Fruit fly (Drosophila melanogaster) whole organism, embryonic: ENCODE results near the gene snk.

Experiments used
- ATbp ChIP-seq: fragments of 200-800 bp; sonication (Bioruptor generic); optimal IDR thresholded peaks from 2 replicates; lab custom pipeline; 2017; ENCODE audit warnings: missing biosample characterization, mild to moderate bottlenecking, missing genetic modification characterization, missing genetic modification reagents
- B-H2 ChIP-seq: fragments of 200-800 bp; sonication (Bioruptor generic); optimal IDR thresholded peaks from 2 replicates; lab custom pipeline; 2018; ENCODE audit warnings: missing biosample characterization, mild to moderate bottlenecking, missing genetic modification characterization
- CG10979 ChIP-seq: fragments of 200-800 bp; sonication (Bioruptor generic); optimal IDR thresholded peaks from 2 replicates; lab custom pipeline; 2018; ENCODE audit warnings: missing biosample characterization, mild to moderate bottlenecking, missing genetic modification characterization, moderate library complexity
- CG12391 ChIP-seq: fragments of 200-800 bp; sonication (Bioruptor generic); optimal IDR thresholded peaks from 3 replicates; lab custom pipeline; 2018; ENCODE audit warnings: missing biosample characterization, mild to moderate bottlenecking, missing genetic modification characterization, moderate library complexity
- CG13424 ChIP-seq: fragments of 200-800 bp; sonication (Bioruptor generic); optimal IDR thresholded peaks from 2 replicates; lab custom pipeline; 2019; ENCODE audit warnings: missing biosample characterization, mild to moderate bottlenecking, missing genetic modification characterization, moderate library complexity
- CG14965 ChIP-seq: fragments of 200-800 bp; sonication (Bioruptor generic); optimal IDR thresholded peaks from 2 replicates; lab custom pipeline; 2016; ENCODE audit warnings: missing biosample characterization, missing genetic modification characterization, borderline replicate concordance
- CG15514 ChIP-seq: fragments of 200-800 bp; sonication (Bioruptor generic); optimal IDR thresholded peaks from 3 replicates; lab custom pipeline; 2017; ENCODE audit warnings: missing biosample characterization, missing genetic modification characterization, mild to moderate bottlenecking, moderate library complexity, missing genetic modification reagents
- CG15696 ChIP-seq: fragments of 200-800 bp; sonication (Bioruptor generic); optimal IDR thresholded peaks from 2 replicates; lab custom pipeline; 2019; ENCODE audit warnings: missing biosample characterization, mild to moderate bottlenecking, missing genetic modification characterization, moderate library complexity
- CG16813 ChIP-seq: fragments of 200-800 bp; sonication (Bioruptor generic); IDR thresholded peaks from 3 replicates; pipeline ENCODE4 v1.3.6; 2022; ENCODE audit warnings: missing biosample characterization, missing genetic modification characterization; ENCODE audit not compliant: partially characterized antibody
- CG17186 ChIP-seq: fragments of 200-800 bp; sonication (Bioruptor generic); optimal IDR thresholded peaks from 3 replicates; lab custom pipeline; 2017; ENCODE audit warnings: missing biosample characterization, missing genetic modification reagents, missing genetic modification characterization
- CG18599 ChIP-seq: fragments of 200-800 bp; sonication (Bioruptor generic); optimal IDR thresholded peaks from 3 replicates; lab custom pipeline; 2017; ENCODE audit warnings: missing biosample characterization, missing genetic modification characterization, mild to moderate bottlenecking, moderate library complexity, missing genetic modification reagents
- CG18764 ChIP-seq: fragments of 200-800 bp; sonication (Bioruptor generic); optimal IDR thresholded peaks from 3 replicates; lab custom pipeline; 2016; ENCODE audit warnings: missing biosample characterization, missing genetic modification characterization
- CG2129 ChIP-seq: fragments of 200-800 bp; sonication (Bioruptor generic); IDR thresholded peaks from 2 replicates; pipeline ENCODE4 v1.3.6; 2022; ENCODE audit warnings: missing biosample characterization, missing genetic modification characterization; ENCODE audit not compliant: partially characterized antibody
- CG2875 ChIP-seq: fragments of 200-800 bp; sonication (Bioruptor generic); optimal IDR thresholded peaks from 2 replicates; lab custom pipeline; 2017; ENCODE audit warnings: missing biosample characterization, mild to moderate bottlenecking, missing genetic modification characterization, missing genetic modification reagents
- CG30403 ChIP-seq: fragments of 200-800 bp; sonication (Bioruptor generic); optimal IDR thresholded peaks from 3 replicates; lab custom pipeline; 2016; ENCODE audit warnings: missing biosample characterization, missing genetic modification characterization
- CG32767 ChIP-seq: fragments of 200-800 bp; sonication (Bioruptor generic); IDR thresholded peaks from 2 replicates; pipeline ENCODE4 v1.3.6; 2022; ENCODE audit warnings: missing biosample characterization, missing genetic modification characterization
- CG33213 ChIP-seq: fragments of 200-800 bp; sonication (Bioruptor generic); optimal IDR thresholded peaks from 3 replicates; lab custom pipeline; 2016; ENCODE audit warnings: missing biosample characterization, missing genetic modification characterization
- CG3407 ChIP-seq: fragments of 200-800 bp; sonication (Bioruptor generic); optimal IDR thresholded peaks from 2 replicates; lab custom pipeline; 2018; ENCODE audit warnings: missing biosample characterization, mild to moderate bottlenecking, missing genetic modification characterization
- CG3995 ChIP-seq: fragments of 200-800 bp; sonication (Bioruptor generic); optimal IDR thresholded peaks from 3 replicates; lab custom pipeline; 2016; ENCODE audit warnings: missing biosample characterization, missing genetic modification characterization
- CG6254 ChIP-seq: fragments of 200-800 bp; sonication (Bioruptor generic); optimal IDR thresholded peaks from 3 replicates; lab custom pipeline; 2017; ENCODE audit warnings: mild to moderate bottlenecking, missing biosample characterization, missing genetic modification reagents, missing genetic modification characterization
- CG6765 ChIP-seq: fragments of 200-800 bp; sonication (Bioruptor generic); optimal IDR thresholded peaks from 3 replicates; lab custom pipeline; 2017; ENCODE audit warnings: missing biosample characterization, mild to moderate bottlenecking, missing genetic modification characterization
- CG7357 ChIP-seq: fragments of 200-800 bp; sonication (Bioruptor generic); IDR thresholded peaks from 3 replicates; pipeline ENCODE4 v1.3.6; 2022; ENCODE audit warnings: missing biosample characterization, missing genetic modification characterization
- CG7963 ChIP-seq: fragments of 200-800 bp; sonication (Bioruptor generic); IDR thresholded peaks from 3 replicates; pipeline ENCODE4 v1.3.6; 2022; ENCODE audit warnings: missing biosample characterization, missing genetic modification characterization; ENCODE audit not compliant: partially characterized antibody
- CG7987 ChIP-seq: fragments of 200-800 bp; sonication (Bioruptor generic); optimal IDR thresholded peaks from 2 replicates; lab custom pipeline; 2018; ENCODE audit warnings: missing biosample characterization, mild to moderate bottlenecking, missing genetic modification characterization, moderate library complexity
- CG9797 ChIP-seq: fragments of 200-800 bp; sonication (Bioruptor generic); optimal IDR thresholded peaks from 3 replicates; lab custom pipeline; 2018; ENCODE audit warnings: missing biosample characterization, mild to moderate bottlenecking, missing genetic modification characterization
- CoRest ChIP-seq: fragments of 200-800 bp; sonication (Bioruptor generic); optimal IDR thresholded peaks from 3 replicates; lab custom pipeline; 2018; ENCODE audit warnings: missing biosample characterization, mild to moderate bottlenecking, missing genetic modification characterization, moderate library complexity
- Deaf1 ChIP-seq: fragments of 200-800 bp; optimal IDR thresholded peaks from 3 replicates; lab custom pipeline; 2019; ENCODE audit warnings: missing biosample characterization, mild to moderate bottlenecking, missing genetic modification characterization, moderate library complexity
- Gug ChIP-seq: fragments of 200-800 bp; sonication (Bioruptor generic); IDR thresholded peaks from 4 replicates; pipeline ENCODE4 v1.3.6; 2022; ENCODE audit warnings: missing biosample characterization, missing genetic modification characterization
- HHEX ChIP-seq: fragments of 200-800 bp; sonication (Bioruptor generic); optimal IDR thresholded peaks from 3 replicates; lab custom pipeline; 2017; ENCODE audit warnings: missing biosample characterization, mild to moderate bottlenecking, missing genetic modification characterization, missing genetic modification reagents
- Hmr ChIP-seq: fragments of 200-800 bp; sonication (Bioruptor generic); optimal IDR thresholded peaks from 3 replicates; lab custom pipeline; 2017; ENCODE audit warnings: mild to moderate bottlenecking, missing biosample characterization, missing genetic modification reagents, missing genetic modification characterization
- Optix ChIP-seq: fragments of 200-800 bp; sonication (Bioruptor generic); IDR thresholded peaks from 3 replicates; pipeline ENCODE4 v1.3.6; 2022; ENCODE audit warnings: missing biosample characterization, missing genetic modification characterization
- Spps ChIP-seq: fragments of 200-800 bp; sonication (Bioruptor generic); optimal IDR thresholded peaks from 2 replicates; lab custom pipeline; 2018; ENCODE audit warnings: missing biosample characterization, mild to moderate bottlenecking, missing genetic modification characterization
- Sry-β ChIP-seq: fragments of 200-800 bp; sonication (Bioruptor generic); optimal IDR thresholded peaks from 2 replicates; lab custom pipeline; 2018; ENCODE audit warnings: missing biosample characterization, mild to moderate bottlenecking, missing genetic modification characterization, moderate library complexity
- bcd ChIP-seq: fragments of 200-800 bp; sonication (Bioruptor generic); optimal IDR thresholded peaks from 2 replicates; lab custom pipeline; 2017; ENCODE audit warnings: missing biosample characterization, mild to moderate bottlenecking, missing genetic modification characterization
- ewg ChIP-seq: fragments of 200-800 bp; sonication (Bioruptor generic); optimal IDR thresholded peaks from 3 replicates; lab custom pipeline; 2017; ENCODE audit warnings: mild to moderate bottlenecking, missing biosample characterization, missing genetic modification reagents, missing genetic modification characterization
- gcm ChIP-seq: fragments of 200-800 bp; sonication (Bioruptor generic); optimal IDR thresholded peaks from 2 replicates; lab custom pipeline; 2019; ENCODE audit warnings: missing biosample characterization, mild to moderate bottlenecking, missing genetic modification characterization, moderate library complexity
- knrl ChIP-seq: fragments of 200-800 bp; sonication (Bioruptor generic); IDR thresholded peaks from 3 replicates; pipeline ENCODE4 v1.3.6; 2022; ENCODE audit warnings: missing biosample characterization, missing genetic modification characterization; ENCODE audit not compliant: partially characterized antibody
- lov ChIP-seq, 2 experiments: fragments of 200-800 bp in 1 of 2; fragments of >200 bp in 1 of 2; sonication (Bioruptor generic) in 1 of 2; IDR thresholded peaks in 1 of 2; optimal IDR thresholded peaks in 1 of 2; 2 replicates in 1 of 2; 3 replicates in 1 of 2; pipeline versions ENCODE4 v1.3.6 to Lab custom; 2017 to 2022; ENCODE audit warnings: missing biosample characterization in 1 of 2, missing genetic modification characterization in 1 of 2
- nerfin-1 ChIP-seq: fragments of 200-800 bp; sonication (Bioruptor generic); optimal IDR thresholded peaks from 3 replicates; lab custom pipeline; 2019; ENCODE audit warnings: missing biosample characterization, mild to moderate bottlenecking, missing genetic modification characterization, moderate library complexity
- odd ChIP-seq: fragments of 200-800 bp; sonication (Bioruptor generic); optimal IDR thresholded peaks from 2 replicates; lab custom pipeline; 2017; ENCODE audit warnings: missing biosample characterization, mild to moderate bottlenecking, missing genetic modification characterization
- pb ChIP-seq: fragments of 200-800 bp; sonication (Bioruptor generic); optimal IDR thresholded peaks from 3 replicates; lab custom pipeline; 2016; ENCODE audit warnings: missing biosample characterization, missing genetic modification characterization
- salm ChIP-seq: fragments of 200-800 bp; sonication (Bioruptor generic); optimal IDR thresholded peaks from 2 replicates; lab custom pipeline; 2018; ENCODE audit warnings: missing biosample characterization, mild to moderate bottlenecking, missing genetic modification characterization
- sim ChIP-seq: fragments of 200-800 bp; sonication (Bioruptor generic); IDR thresholded peaks from 2 replicates; pipeline ENCODE4 v1.3.6; 2022; ENCODE audit warnings: missing biosample characterization, missing genetic modification characterization
- slou ChIP-seq: fragments of 200-800 bp; sonication (Bioruptor generic); optimal IDR thresholded peaks from 3 replicates; lab custom pipeline; 2016; ENCODE audit warnings: missing biosample characterization, missing genetic modification characterization
- so ChIP-seq: fragments of 200-800 bp; sonication (Bioruptor generic); IDR thresholded peaks from 3 replicates; pipeline ENCODE4 v1.3.6; 2022; ENCODE audit warnings: missing biosample characterization, missing genetic modification characterization
- stc ChIP-seq: fragments of 200-800 bp; sonication (Bioruptor generic); IDR thresholded peaks from 2 replicates; pipeline ENCODE4 v1.3.6; 2022; ENCODE audit warnings: missing biosample characterization, missing genetic modification characterization
- tgo ChIP-seq: fragments of 200-800 bp; sonication (Bioruptor generic); IDR thresholded peaks from 3 replicates; pipeline ENCODE4 v1.3.6; 2022; ENCODE audit warnings: missing biosample characterization, missing genetic modification characterization
- wek ChIP-seq: fragments of 200-800 bp; sonication (Bioruptor generic); optimal IDR thresholded peaks from 3 replicates; lab custom pipeline; 2018; ENCODE audit warnings: missing biosample characterization, mild to moderate bottlenecking, missing genetic modification characterization, moderate library complexity

snk gene

dm6 chr3R:13032975-13033445, 9.6 kb downstream of the snk start (continued):
- TF ChIP-seq CG15514 (peak; percentile 61), CG6765 (GFP tag; lab: Kevin White, UChicago) (peak; percentile 41), so (GFP tag; lab: Robert Waterston, UW) (peak; percentile 40; the same call in 1 of the 3 replicates), HHEX (GFP tag; lab: Kevin White, UChicago) (peak; percentile 54), odd (peak; percentile 51), lov (optimal IDR thresholded peaks at IDR 0.05; lab: Kevin White, UChicago) (no peak), lov (GFP tag; IDR thresholded peaks at IDR 0.05; lab: Robert Waterston, UW) (peak; percentile 67; the same call in 1 of the 3 replicates), nerfin-1 (tag; lab: Kevin White, UChicago) (peak; percentile 50), slou (no peak), CG12391 (tag; lab: Kevin White, UChicago) (peak; percentile 3), knrl (no peak), salm (tag; lab: Kevin White, UChicago) (peak; percentile 26), CG14965 (GFP tag; lab: Kevin White, UChicago) (no peak), CG30403 (GFP tag; lab: Kevin White, UChicago) (no peak), CG2129 (GFP tag; lab: Robert Waterston, UW) (no peak), CG7963 (GFP tag; lab: Robert Waterston, UW) (no peak), CG7987 (GFP tag; lab: Kevin White, UChicago) (peak; percentile 77), CG16813 (GFP tag; lab: Robert Waterston, UW) (0 out of 3 replicates have a peak, but pooled peaks have one; percentile 11), CG32767 (GFP tag; lab: Robert Waterston, UW) (no peak), CG3407 (peak; percentile 56), CG18599 (GFP tag; lab: Kevin White, UChicago) (peak; percentile 68), bcd (no peak), CG13424 (tag; lab: Kevin White, UChicago) (peak; percentile 34), B-H2 (no peak), CG15696 (peak; percentile 39), CG7357 (GFP tag; lab: Robert Waterston, UW) (no peak), stc (GFP tag; lab: Robert Waterston, UW) (0 out of 2 replicates have a peak, but pooled peaks have one; percentile 13), CG3995 (GFP tag; lab: Kevin White, UChicago) (peak; percentile 93), CG2875 (peak; percentile 60), CG10979 (peak; percentile 30), Gug (GFP tag; lab: Robert Waterston, UW) (no peak), CG6254 (GFP tag; lab: Kevin White, UChicago) (peak; percentile 26), Sry-β (GFP tag; lab: Kevin White, UChicago) (peak; percentile 26), ATbp (GFP tag; lab: Kevin White, UChicago) (peak; percentile 82), pb (GFP tag; lab: Kevin White, UChicago) (no peak), wek (GFP tag; lab: Kevin White, UChicago) (peak; percentile 63), CoRest (tag; lab: Kevin White, UChicago) (no peak), ewg (GFP tag; lab: Kevin White, UChicago) (peak; percentile 13), CG17186 (peak; percentile 59), Deaf1 (tag; lab: Kevin White, UChicago) (no peak), CG33213 (peak; percentile 23), CG9797 (GFP tag; lab: Kevin White, UChicago) (peak; percentile 5), gcm (peak; percentile 55), Spps (tag; lab: Kevin White, UChicago) (peak; percentile 1), tgo (no peak), Optix (peak; percentile 44; the same call in 1 of the 3 replicates), Hmr (GFP tag; lab: Kevin White, UChicago) (peak; percentile 56), sim (GFP tag; lab: Robert Waterston, UW) (peak; percentile 31; the same call in 1 of the 2 replicates), CG18764 (GFP tag; lab: Kevin White, UChicago) (peak; percentile 42)
